Fruit fly (Drosophila melanogaster): ENCODE data around the gene Mst27D.
A peak's percentile ranks its signal among the peaks of the same experiment; 100 is the strongest.

The Mst27D gene

dm6 chr2L:7063721-7064179 lies 3.1 kb upstream of the Mst27D start, which contains the start of gene Sem1 (continued):
- TF ChIP-seq Stat92E (GFP tag; optimal IDR thresholded peaks at IDR 0.05) (no peak), CG12391 (tag; optimal IDR thresholded peaks at IDR 0.05) (peak; percentile 13), Ets65A (GFP tag) (no peak), H15 (GFP tag; IDR thresholded peaks at IDR 0.05) (no peak), Kr (GFP tag; optimal IDR thresholded peaks at IDR 0.05) (no peak)

DNA sequence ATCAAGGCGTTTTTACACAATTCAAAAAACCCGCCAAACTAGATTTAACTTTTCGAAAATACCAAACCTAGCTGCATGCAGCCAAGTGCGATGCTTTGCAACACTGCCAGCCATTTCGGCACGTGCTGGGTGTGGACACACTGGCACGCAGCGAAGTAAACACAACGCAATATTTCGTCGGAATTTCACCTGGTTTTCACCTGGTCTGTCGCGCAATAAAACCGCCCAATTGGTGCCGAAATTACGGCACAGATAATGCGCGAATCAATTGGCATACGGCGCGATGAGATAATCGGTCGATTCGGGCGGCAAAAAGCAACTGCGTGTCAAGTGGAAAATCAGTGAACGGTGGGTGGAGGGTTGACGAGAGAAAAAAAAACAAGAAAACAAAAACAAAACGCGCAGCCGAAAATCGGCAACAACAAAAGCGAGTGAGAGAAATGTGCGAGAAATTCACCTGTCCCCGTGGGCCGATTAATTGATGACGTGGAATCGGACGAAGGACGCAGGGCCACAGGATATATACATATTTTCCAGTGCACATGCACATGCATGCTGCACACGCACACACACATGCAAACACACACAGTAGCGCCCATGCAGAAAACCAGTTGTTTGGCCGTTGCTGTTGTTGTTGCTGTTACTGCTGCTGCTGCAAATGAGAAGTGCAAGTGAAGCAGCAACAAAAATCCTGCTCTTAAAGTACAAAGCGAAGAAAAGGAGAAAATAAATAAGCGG lies 4.3 kb downstream of the Mst27D start, which contains the start of gene Mnn1:
Mnn1 (plus strand) TSS at position 113 of the 738 bp plus-strand sequence.
- TF ChIP-seq Neu2 (GFP tag; optimal IDR thresholded peaks at IDR 0.05; ENCODE audit: borderline replicate concordance) (no peak), ato (GFP tag; IDR thresholded peaks at IDR 0.05; ENCODE audit: partially characterized antibody) (no peak), lilli (GFP tag; optimal IDR thresholded peaks at IDR 0.05) (peak; percentile 71), CG10462 (GFP tag; optimal IDR thresholded peaks at IDR 0.05) (no peak), CG12942 (GFP tag; optimal IDR thresholded peaks at IDR 0.05) (peak; percentile 41), ems (GFP tag; optimal IDR thresholded peaks at IDR 0.05) (peak; percentile 65), Optix (GFP tag; IDR thresholded peaks at IDR 0.05) (no peak), CG13624 (GFP tag; optimal IDR thresholded peaks at IDR 0.05) (peak; percentile 98), slp2 (GFP tag; optimal IDR thresholded peaks at IDR 0.05) (no peak), CG16813 (GFP tag; IDR thresholded peaks at IDR 0.05; ENCODE audit: partially characterized antibody) (peak; percentile 21; the same call in 2 of the 3 replicates), CG8388 (GFP tag; optimal IDR thresholded peaks at IDR 0.05) (no peak), CG7271 (tag; optimal IDR thresholded peaks at IDR 0.05) (no peak), CG18619 (GFP tag; optimal IDR thresholded peaks at IDR 0.05) (no peak), CG12071 (GFP tag; optimal IDR thresholded peaks at IDR 0.05) (no peak), repo (GFP tag; optimal IDR thresholded peaks at IDR 0.05) (no peak), B-H1 (GFP tag; IDR thresholded peaks at IDR 0.05) (no peak), Lpt (GFP tag; optimal IDR thresholded peaks at IDR 0.05) (no peak), CG16815 (GFP tag; optimal IDR thresholded peaks at IDR 0.05) (no peak), CG6272 (GFP tag; IDR thresholded peaks at IDR 0.05) (no peak), kay (GFP tag; optimal IDR thresholded peaks at IDR 0.05) (no peak), sisA (GFP tag; IDR thresholded peaks at IDR 0.05) (no peak), ac (GFP tag; optimal IDR thresholded peaks at IDR 0.05) (peak; percentile 34), sd (tag; optimal IDR thresholded peaks at IDR 0.05) (peak; percentile 95), Nf-YB (GFP tag; optimal IDR thresholded peaks at IDR 0.05) (peak; percentile 25), CG9817 (tag; optimal IDR thresholded peaks at IDR 0.05) (no peak), CG10959 (GFP tag; IDR thresholded peaks at IDR 0.05) (no peak), CG7556 (GFP tag; optimal IDR thresholded peaks at IDR 0.05) (peak; percentile 21), cad (GFP tag; optimal IDR thresholded peaks at IDR 0.05) (no peak), bigmax (GFP tag; optimal IDR thresholded peaks at IDR 0.05) (peak; percentile 30), ERR (GFP tag; optimal IDR thresholded peaks at IDR 0.05) (peak; percentile 42), CG16779 (GFP tag; IDR thresholded peaks at IDR 0.05) (no peak), croc (GFP tag; conservative IDR thresholded peaks at IDR 0.05) (no peak), CG4617 (GFP tag; optimal IDR thresholded peaks at IDR 0.05; ENCODE audit: borderline replicate concordance) (peak; percentile 73), gem (tag; optimal IDR thresholded peaks at IDR 0.05) (no peak), disco-r (GFP tag; optimal IDR thresholded peaks at IDR 0.05) (no peak), ara (GFP tag; IDR thresholded peaks at IDR 0.05) (no peak), CG3407 (GFP tag; optimal IDR thresholded peaks at IDR 0.05) (no peak), CG4404 (GFP tag; IDR thresholded peaks at IDR 0.05) (no peak), H2.0 (GFP tag; IDR thresholded peaks at IDR 0.05) (no peak), bbx (GFP tag; IDR thresholded peaks at IDR 0.05; ENCODE audit: partially characterized antibody) (peak; percentile 52; the same call in 1 of the 2 replicates), seq (GFP tag; IDR thresholded peaks at IDR 0.05) (no peak), CG32767 (GFP tag; IDR thresholded peaks at IDR 0.05) (no peak), CrebB (tag; optimal IDR thresholded peaks at IDR 0.05) (peak; percentile 30)

Data from whole organism, embryonic.